Worm (Caenorhabditis elegans) whole organism, L1 larva: ENCODE results near the gene srz-67.

Experiments
- C16A3.4 ChIP-seq: fragments of 150-350 bp; optimal IDR thresholded peaks from 2 replicates; lab custom pipeline; 2014; ENCODE audit warnings: missing biosample characterization, missing genetic modification characterization
- ama-1 ChIP-seq: fragments of 150-350 bp; optimal IDR thresholded peaks from 2 replicates; lab custom pipeline; 2014
- blmp-1 ChIP-seq: fragments of 150-350 bp; optimal IDR thresholded peaks from 2 replicates; lab custom pipeline; 2014; ENCODE audit warnings: missing biosample characterization, missing genetic modification characterization
- ceh-63 ChIP-seq: fragments of 200-800 bp; sonication (Bioruptor generic); optimal IDR thresholded peaks from 2 replicates; lab custom pipeline; 2018; ENCODE audit warnings: mild to moderate bottlenecking, missing genetic modification characterization, missing compliant biosample characterization
- ceh-82 ChIP-seq, 3 experiments: fragments of 150-350 bp in 1 of 3; sonication (generic microtip) in 2 of 3; optimal IDR thresholded peaks; 2 replicates each; lab custom pipeline; 2014 to 2017; ENCODE audit warnings: missing biosample characterization in 3 of 3, missing genetic modification characterization in 3 of 3
- efl-1 ChIP-seq, 4 experiments: fragments of 150-350 bp; optimal IDR thresholded peaks in 3 of 4; peaks in 1 of 4; 1 replicate in 1 of 4; 2 replicates in 3 of 4; lab custom pipeline; 2014; ENCODE audit warnings: missing biosample characterization in 2 of 4, missing genetic modification characterization in 2 of 4, missing genetic modification reagents in 2 of 4
- efl-3 ChIP-seq: fragments of 200-800 bp; sonication (Bioruptor generic); optimal IDR thresholded peaks from 2 replicates; lab custom pipeline; 2018; ENCODE audit warnings: mild to moderate bottlenecking, missing genetic modification characterization, missing compliant biosample characterization
- elt-2 ChIP-seq: sonication (generic microtip); optimal IDR thresholded peaks from 2 replicates; lab custom pipeline; 2016; ENCODE audit warnings: missing genetic modification characterization, mild to moderate bottlenecking, inconsistent platforms, missing compliant biosample characterization, missing genetic modification reagents
- elt-3 ChIP-seq, 6 experiments: fragments of 150-350 bp in 1 of 6; sonication (generic microtip); optimal IDR thresholded peaks; 2 replicates each; lab custom pipeline; 2017 to 2018; ENCODE audit warnings: missing biosample characterization in 6 of 6, missing genetic modification characterization in 6 of 6, inconsistent platforms in 1 of 6
- grh-1 ChIP-seq: fragments of 200-800 bp; sonication (Bioruptor generic); IDR thresholded peaks from 2 replicates; pipeline ENCODE4 v1.3.6; 2022; ENCODE audit warnings: missing genetic modification reagents, missing genetic modification characterization, missing compliant biosample characterization
- hpl-2 ChIP-seq: fragments of 150-350 bp; optimal IDR thresholded peaks from 2 replicates; lab custom pipeline; 2014; ENCODE audit warnings: missing biosample characterization, missing genetic modification reagents, missing genetic modification characterization
- nhr-20 ChIP-seq: sonication (generic microtip); optimal IDR thresholded peaks from 2 replicates; lab custom pipeline; 2016; ENCODE audit warnings: mild to moderate bottlenecking, missing genetic modification characterization, missing compliant biosample characterization
- nhr-47 ChIP-seq: sonication (generic microtip); optimal IDR thresholded peaks from 2 replicates; lab custom pipeline; 2016; ENCODE audit warnings: mild to moderate bottlenecking, missing genetic modification characterization, moderate library complexity, missing compliant biosample characterization
- nhr-71 ChIP-seq: sonication (generic microtip); optimal IDR thresholded peaks from 2 replicates; lab custom pipeline; 2016; ENCODE audit warnings: mild to moderate bottlenecking, missing genetic modification characterization, moderate library complexity, missing compliant biosample characterization
- rnt-1 ChIP-seq: sonication (generic microtip); optimal IDR thresholded peaks from 2 replicates; lab custom pipeline; 2016; ENCODE audit warnings: mild to moderate bottlenecking, missing genetic modification characterization, moderate library complexity, missing compliant biosample characterization
- skn-1 ChIP-seq: fragments of 150-350 bp; optimal IDR thresholded peaks from 2 replicates; lab custom pipeline; 2014; ENCODE audit warnings: missing biosample characterization, missing genetic modification characterization
- sox-4 ChIP-seq: sonication (generic microtip); optimal IDR thresholded peaks from 2 replicates; lab custom pipeline; 2016; ENCODE audit warnings: missing genetic modification characterization, missing compliant biosample characterization
- sup-37 ChIP-seq: fragments of 200-800 bp; sonication (Bioruptor generic); optimal IDR thresholded peaks from 2 replicates; lab custom pipeline; 2018; ENCODE audit warnings: mild to moderate bottlenecking, missing genetic modification characterization, missing compliant biosample characterization
- tbx-2 ChIP-seq: sonication (generic microtip); optimal IDR thresholded peaks from 2 replicates; lab custom pipeline; 2016; ENCODE audit warnings: missing genetic modification characterization, missing compliant biosample characterization
- tlp-1 ChIP-seq: fragments of 150-350 bp; optimal IDR thresholded peaks from 2 replicates; lab custom pipeline; 2014; ENCODE audit warnings: missing biosample characterization, missing genetic modification characterization
- unc-86 ChIP-seq: sonication (generic microtip); optimal IDR thresholded peaks from 2 replicates; lab custom pipeline; 2016; ENCODE audit warnings: missing genetic modification characterization, missing compliant biosample characterization
- vab-15 ChIP-seq: sonication (generic microtip); optimal IDR thresholded peaks from 2 replicates; lab custom pipeline; 2017; ENCODE audit warnings: missing genotype, mild to moderate bottlenecking, missing genetic modification characterization, missing compliant biosample characterization
- zag-1 ChIP-seq: fragments of 150-350 bp; optimal IDR thresholded peaks from 2 replicates; lab custom pipeline; 2014; ENCODE audit warnings: missing biosample characterization, missing genetic modification characterization
- zip-4 ChIP-seq: fragments of 200-800 bp; sonication (Bioruptor generic); optimal IDR thresholded peaks from 2 replicates; lab custom pipeline; 2018; ENCODE audit warnings: mild to moderate bottlenecking, missing genetic modification characterization, moderate library complexity, missing compliant biosample characterization

The srz-67 gene

ce11 chrII:3244070-3244469 lies 7.1 kb upstream of the srz-67 start, which contains the start of gene C17F4.12:
Gene C17F4.12, minus strand, starts transcription at chrII:3244170.
- TF ChIP-seq elt-3 (tag; optimal IDR thresholded peaks at IDR 0.05; lab: Kevin White, UChicago) (peak in 1 of 6 experiments; percentile 9), rnt-1 (tag; lab: Kevin White, UChicago) (no peak), blmp-1 (tag; lab: Kevin White, UChicago) (peak; percentile 85), efl-3 (GFP tag; lab: Kevin White, UChicago) (no peak)

ce11 chrII:3241842-3242241 lies 4.9 kb upstream of the srz-67 start:
- TF ChIP-seq sup-37 (GFP tag; lab: Kevin White, UChicago) (no peak), ceh-82 (tag; optimal IDR thresholded peaks at IDR 0.05; lab: Kevin White, UChicago) (no peak), blmp-1 (tag; lab: Kevin White, UChicago) (peak; percentile 99), elt-3 (tag; optimal IDR thresholded peaks at IDR 0.05; lab: Kevin White, UChicago) (peak in 2 of 6 experiments; percentile 50 to 77), zip-4 (GFP tag; lab: Kevin White, UChicago) (no peak)

ce11 chrII:3240207-3240606 lies 3.3 kb upstream of the srz-67 start, which contains the start of gene C17F4.3:
Gene C17F4.3, plus strand, starts transcription at chrII:3240507.
- TF ChIP-seq efl-1 (optimal IDR thresholded peaks at IDR 0.05; lab: Kevin White, UChicago) = no peak
- TF ChIP-seq efl-1 (GFP tag; optimal IDR thresholded peaks at IDR 0.05 in 1 of 2; lab: Kevin White, UChicago) = no peak
- peak; percentile 87 for TF ChIP-seq blmp-1 (tag; lab: Kevin White, UChicago)

ce11 chrII:3234725-3235124 lies 2.2 kb downstream of the srz-67 start, which contains the start of gene C17F4.8:
Gene C17F4.8, minus strand, starts transcription at chrII:3234825.
- TF ChIP-seq ceh-82 (tag; optimal IDR thresholded peaks at IDR 0.05; lab: Kevin White, UChicago) (no peak), C16A3.4 (no peak)

ce11 chrII:3230422-3230821 lies 6.5 kb downstream of the srz-67 start, which contains the start of gene srh-297:
Gene srh-297, minus strand, starts transcription at chrII:3230522.
- TF ChIP-seq unc-86 (tag; lab: Kevin White, UChicago) (no peak), zag-1 (tag; lab: Kevin White, UChicago) (no peak), grh-1 (no peak), nhr-47 (tag; lab: Kevin White, UChicago) (no peak), hpl-2 (no peak), vab-15 (tag; lab: Kevin White, UChicago) (no peak), ceh-82 (tag; optimal IDR thresholded peaks at IDR 0.05; lab: Kevin White, UChicago) (no peak), ama-1 (no peak)

- no peak for TF ChIP-seq skn-1 (tag; lab: Kevin White, UChicago)
- TF ChIP-seq tlp-1 (tag; lab: Kevin White, UChicago) = no peak
- TF ChIP-seq sox-4 = no peak
- no peak for TF ChIP-seq rnt-1 (tag; lab: Kevin White, UChicago)
Observed at ce11 chrII:3225780-3226179, 11.2 kb downstream of the srz-67 start, which contains the start of gene ZC239.17. Gene ZC239.17, minus strand, starts transcription at chrII:3225880.

- TF ChIP-seq elt-2 (tag; lab: Kevin White, UChicago) = peak; percentile 44
- TF ChIP-seq ceh-63 = no peak
Observed at ce11 chrII:3225200-3225599, 11.7 kb downstream of the srz-67 start, which contains the start of gene ZC239.16. Gene ZC239.16, minus strand, starts transcription at chrII:3225319.

- TF ChIP-seq tbx-2 (tag; lab: Kevin White, UChicago) (no peak), nhr-71 (tag; lab: Kevin White, UChicago) (no peak)
Observed at ce11 chrII:3224631-3225030, 12.3 kb downstream of the srz-67 start, which contains the start of gene ZC239.15. Gene ZC239.15, minus strand, starts transcription at chrII:3224731.

ce11 chrII:3222686-3223085 lies 14.3 kb downstream of the srz-67 start, which contains the start of gene ZC239.13:
Gene ZC239.13, minus strand, starts transcription at chrII:3222839.
- TF ChIP-seq elt-2 (tag; lab: Kevin White, UChicago) (peak; percentile 21), nhr-20 (tag; lab: Kevin White, UChicago) (no peak)
